Fruit fly (Drosophila melanogaster): ENCODE measurements around the gene CG12316.

Gene CG12316

dm6 chr3L:15098659-15099512, 37.8 kb downstream of the CG12316 start (continued):
- TF ChIP-seq CG30020 (tag; optimal IDR thresholded peaks at IDR 0.05) = peak; percentile 29
- peak; percentile 92 for TF ChIP-seq run (tag; optimal IDR thresholded peaks at IDR 0.05)
- TF ChIP-seq crc (GFP tag; optimal IDR thresholded peaks at IDR 0.05) = no peak
- TF ChIP-seq CG6654 (GFP tag; optimal IDR thresholded peaks at IDR 0.05) = peak; percentile 63
- no peak for TF ChIP-seq Pdp1 (GFP tag; optimal IDR thresholded peaks at IDR 0.05)
- no peak for TF ChIP-seq Opbp (GFP tag; IDR thresholded peaks at IDR 0.05; ENCODE audit: partially characterized antibody)
- no peak for TF ChIP-seq CG17186 (GFP tag; optimal IDR thresholded peaks at IDR 0.05)
- peak; percentile 72; the same call in 2 of the 3 replicates for TF ChIP-seq Mrtf (GFP tag; IDR thresholded peaks at IDR 0.05)
- peak; percentile 81 for TF ChIP-seq odd (GFP tag; optimal IDR thresholded peaks at IDR 0.05)
- TF ChIP-seq abd-A (tag; optimal IDR thresholded peaks at IDR 0.05) = peak; percentile 53
- peak; percentile 41 for TF ChIP-seq Sry-β (GFP tag; optimal IDR thresholded peaks at IDR 0.05)
- peak; percentile 13 for TF ChIP-seq p53 (GFP tag; optimal IDR thresholded peaks at IDR 0.05)
- TF ChIP-seq bcd (GFP tag; optimal IDR thresholded peaks at IDR 0.05) = peak; percentile 82
- TF ChIP-seq Scr (GFP tag; IDR thresholded peaks at IDR 0.05; ENCODE audit: partially characterized antibody) = no peak
- peak; percentile 93 for TF ChIP-seq stc (GFP tag; IDR thresholded peaks at IDR 0.05)
- TF ChIP-seq zfh2 (GFP tag; optimal IDR thresholded peaks at IDR 0.05) = no peak
- peak; percentile 82 for TF ChIP-seq dysf (GFP tag; IDR thresholded peaks at IDR 0.05)
- TF ChIP-seq Oaz (GFP tag; IDR thresholded peaks at IDR 0.05) = no peak
- peak; percentile 81 for TF ChIP-seq CG15696 (tag; optimal IDR thresholded peaks at IDR 0.05)
- TF ChIP-seq esg (GFP tag; conservative IDR thresholded peaks at IDR 0.05) = peak; percentile 53; the same call in 1 of the 2 replicates
- TF ChIP-seq sug (tag; optimal IDR thresholded peaks at IDR 0.05) = peak; percentile 48
- TF ChIP-seq BEAF-32 (GFP tag; optimal IDR thresholded peaks at IDR 0.05) = no peak
- peak; percentile 36; the same call in 1 of the 2 replicates for TF ChIP-seq CG6272 (GFP tag; IDR thresholded peaks at IDR 0.05)
- peak; percentile 43 for TF ChIP-seq sd (tag; optimal IDR thresholded peaks at IDR 0.05)
- TF ChIP-seq lov (optimal IDR thresholded peaks at IDR 0.05) = no peak
- TF ChIP-seq lov (GFP tag; IDR thresholded peaks at IDR 0.05) = peak; percentile 69; the same call in 2 of the 3 replicates
- peak; percentile 38 for TF ChIP-seq grn (GFP tag; optimal IDR thresholded peaks at IDR 0.05)
- peak; percentile 80 for TF ChIP-seq Nf-YC (tag; optimal IDR thresholded peaks at IDR 0.05)
- peak; percentile 77 for TF ChIP-seq Fer2 (tag; optimal IDR thresholded peaks at IDR 0.05)
- TF ChIP-seq CG13775 (GFP tag; optimal IDR thresholded peaks at IDR 0.05) = peak; percentile 75
- TF ChIP-seq Atf-2 (GFP tag; optimal IDR thresholded peaks at IDR 0.05) = peak; percentile 0
- peak; percentile 78 for TF ChIP-seq sqz (GFP tag; optimal IDR thresholded peaks at IDR 0.05)
- TF ChIP-seq gro (GFP tag; optimal IDR thresholded peaks at IDR 0.05) = no peak
- no peak for TF ChIP-seq CHES-1-like (GFP tag; optimal IDR thresholded peaks at IDR 0.05)
- TF ChIP-seq crol (GFP tag; IDR thresholded peaks at IDR 0.05) = no peak; the same call in 1 of the 2 replicates
- no peak for TF ChIP-seq Hmx (GFP tag; optimal IDR thresholded peaks at IDR 0.05)
- peak; percentile 27 for TF ChIP-seq repo (GFP tag; optimal IDR thresholded peaks at IDR 0.05)
- TF ChIP-seq ara (GFP tag; IDR thresholded peaks at IDR 0.05) = peak; percentile 69
- peak; percentile 84 for TF ChIP-seq Nf-YA (GFP tag; IDR thresholded peaks at IDR 0.05)
- TF ChIP-seq CG2129 (GFP tag; IDR thresholded peaks at IDR 0.05; ENCODE audit: partially characterized antibody) = no peak
- no peak for TF ChIP-seq Bdp1 (GFP tag; optimal IDR thresholded peaks at IDR 0.05)
- no peak for TF ChIP-seq HmgD (GFP tag; optimal IDR thresholded peaks at IDR 0.05)
- TF ChIP-seq zen2 (GFP tag; IDR thresholded peaks at IDR 0.05; ENCODE audit: partially characterized antibody) = no peak
- TF ChIP-seq CG43689 (GFP tag; IDR thresholded peaks at IDR 0.05) = peak; percentile 27; the same call in 1 of the 2 replicates
- TF ChIP-seq Fer1 (GFP tag; optimal IDR thresholded peaks at IDR 0.05) = peak; percentile 89
- TF ChIP-seq CG8944 (GFP tag; optimal IDR thresholded peaks at IDR 0.05) = no peak
- peak; percentile 87 for TF ChIP-seq CG13894 (tag; optimal IDR thresholded peaks at IDR 0.05)
- peak; percentile 96 for TF ChIP-seq CG8924 (tag; optimal IDR thresholded peaks at IDR 0.05)
- TF ChIP-seq CG31441 (GFP tag; IDR thresholded peaks at IDR 0.05) = peak; percentile 98
